Worm (Caenorhabditis elegans) whole organism, L4 larva: ENCODE results near the gene elp-1.

Experiments used
- D1046.2 ChIP-seq: fragments of 200-800 bp; sonication (Bioruptor generic); IDR thresholded peaks from 2 replicates; pipeline ENCODE4 v1.3.6; 2022; ENCODE audit warnings: missing genetic modification characterization, missing compliant biosample characterization
- F44E2.7 ChIP-seq: fragments of 200-800 bp; sonication (Bioruptor generic); IDR thresholded peaks from 2 replicates; pipeline ENCODE4 v2.1.2; 2022; ENCODE audit warnings: missing genetic modification characterization, missing compliant biosample characterization
- R02D3.7 ChIP-seq: fragments of 150-350 bp; sonication (generic microtip); optimal IDR thresholded peaks from 3 replicates; lab custom pipeline; 2014; ENCODE audit warnings: missing biosample characterization, missing genetic modification characterization
- T20F7.1 ChIP-seq: fragments of 200-800 bp; sonication (Bioruptor generic); optimal IDR thresholded peaks from 2 replicates; lab custom pipeline; 2018; ENCODE audit warnings: mild to moderate bottlenecking, missing genetic modification characterization, missing compliant biosample characterization
- Y105C5A.15 ChIP-seq: fragments of 200-800 bp; sonication (Bioruptor generic); IDR thresholded peaks from 2 replicates; pipeline ENCODE4 v1.3.6; 2022; ENCODE audit warnings: missing genetic modification characterization, missing compliant biosample characterization
- Y5F2A.4 ChIP-seq: fragments of 200-800 bp; sonication (Bioruptor generic); optimal IDR thresholded peaks from 2 replicates; lab custom pipeline; 2018; ENCODE audit warnings: mild to moderate bottlenecking, missing genetic modification characterization, missing compliant biosample characterization
- ZK337.2 ChIP-seq: fragments of 200-800 bp; sonication (Bioruptor generic); IDR thresholded peaks from 2 replicates; pipeline ENCODE4 v1.3.6; 2022; ENCODE audit warnings: missing genetic modification reagents, missing genetic modification characterization, missing compliant biosample characterization
- aha-1 ChIP-seq: fragments of 150-350 bp; peaks from one replicate; lab custom pipeline; 2014; ENCODE audit warnings: missing biosample characterization, missing genetic modification characterization
- ceh-44 ChIP-seq: fragments of 200-800 bp; sonication (Bioruptor generic); IDR thresholded peaks from 2 replicates; pipeline ENCODE4 v1.3.6; 2022; ENCODE audit warnings: missing genetic modification reagents, missing genetic modification characterization, missing compliant biosample characterization
- dmd-6 ChIP-seq: fragments of 200-800 bp; sonication (Bioruptor generic); IDR thresholded peaks from 2 replicates; pipeline ENCODE4 v1.3.6; 2022; ENCODE audit warnings: missing genetic modification reagents, missing genetic modification characterization, missing compliant biosample characterization
- dve-1 ChIP-seq: sonication (generic microtip); optimal IDR thresholded peaks from 2 replicates; lab custom pipeline; 2017; ENCODE audit warnings: antibody characterized with exemption, mild to moderate bottlenecking, missing genetic modification characterization, missing compliant biosample characterization; ENCODE audit not compliant: insufficient read depth
- fkh-10 ChIP-seq: fragments of 150-350 bp; optimal IDR thresholded peaks from 2 replicates; lab custom pipeline; 2014; ENCODE audit warnings: missing biosample characterization, missing genetic modification reagents, missing genetic modification characterization
- fos-1 ChIP-seq: fragments of 150-350 bp; optimal IDR thresholded peaks from 2 replicates; lab custom pipeline; 2014; ENCODE audit warnings: missing biosample characterization, missing genetic modification characterization
- gei-8 ChIP-seq: fragments of 200-800 bp; sonication (Bioruptor generic); optimal IDR thresholded peaks from 2 replicates; lab custom pipeline; 2018; ENCODE audit warnings: mild to moderate bottlenecking, missing genetic modification characterization, missing compliant biosample characterization
- hlh-11 ChIP-seq: fragments of 200-800 bp; sonication (Bioruptor generic); optimal IDR thresholded peaks from 2 replicates; lab custom pipeline; 2018; ENCODE audit warnings: mild to moderate bottlenecking, missing genetic modification characterization, missing compliant biosample characterization
- hmg-1.1 ChIP-seq: fragments of 200-800 bp; sonication (Bioruptor generic); IDR thresholded peaks from 2 replicates; pipeline ENCODE4 v1.3.6; 2022; ENCODE audit warnings: missing genetic modification reagents, missing genetic modification characterization, missing compliant biosample characterization
- jun-1 ChIP-seq: fragments of 150-350 bp; optimal IDR thresholded peaks from 2 replicates; lab custom pipeline; 2014; ENCODE audit warnings: missing biosample characterization, missing genetic modification reagents, missing genetic modification characterization
- lim-7 ChIP-seq: fragments of 200-800 bp; sonication (Bioruptor generic); IDR thresholded peaks from 2 replicates; pipeline ENCODE4 v1.3.6; 2022; ENCODE audit warnings: missing genetic modification characterization, missing compliant biosample characterization
- lin-1 ChIP-seq: fragments of 200-800 bp; sonication (Bioruptor generic); IDR thresholded peaks from 2 replicates; pipeline ENCODE4 v1.3.6; 2022; ENCODE audit warnings: missing genetic modification reagents, missing genetic modification characterization, missing compliant biosample characterization
- lin-15B ChIP-seq: fragments of 150-350 bp; sonication (generic microtip); optimal IDR thresholded peaks from 3 replicates; lab custom pipeline; 2014; ENCODE audit warnings: missing biosample characterization, missing genetic modification characterization
- lin-29 ChIP-seq: fragments of 200-800 bp; sonication (Bioruptor generic); IDR thresholded peaks from 2 replicates; pipeline ENCODE4 v1.3.6; 2022; ENCODE audit warnings: missing genetic modification reagents, missing genetic modification characterization, missing compliant biosample characterization
- lin-38 ChIP-seq: fragments of 200-800 bp; sonication (Bioruptor generic); IDR thresholded peaks from 2 replicates; pipeline ENCODE4 v1.3.6; 2022; ENCODE audit warnings: missing genetic modification reagents, missing genetic modification characterization, missing compliant biosample characterization
- lsy-2 ChIP-seq, 2 experiments: fragments of 150-350 bp in 1 of 2; sonication (generic microtip) in 1 of 2; optimal IDR thresholded peaks; 2 replicates each; lab custom pipeline; 2014 to 2017; ENCODE audit warnings: missing biosample characterization in 2 of 2, missing genetic modification characterization in 2 of 2
- mdl-1 ChIP-seq, 2 experiments: fragments of 150-350 bp in 1 of 2; sonication (generic microtip) in 1 of 2; optimal IDR thresholded peaks; 2 replicates each; lab custom pipeline; 2014 to 2017; ENCODE audit warnings: missing biosample characterization in 2 of 2, missing genetic modification characterization in 2 of 2
- mes-2 ChIP-seq: sonication (generic microtip); optimal IDR thresholded peaks from 2 replicates; lab custom pipeline; 2016; ENCODE audit warnings: missing genotype, mild to moderate bottlenecking, missing genetic modification characterization, missing compliant biosample characterization; ENCODE audit not compliant: poor library complexity, severe bottlenecking
- nhr-10 ChIP-seq: fragments of 150-350 bp; optimal IDR thresholded peaks from 2 replicates; lab custom pipeline; 2014; ENCODE audit warnings: missing biosample characterization, missing genetic modification characterization
- nhr-102 ChIP-seq: sonication (generic microtip); optimal IDR thresholded peaks from 2 replicates; lab custom pipeline; 2016; ENCODE audit warnings: mild to moderate bottlenecking, missing genetic modification characterization, moderate library complexity, missing compliant biosample characterization
- nhr-28 ChIP-seq: fragments of 150-350 bp; optimal IDR thresholded peaks from 2 replicates; lab custom pipeline; 2014; ENCODE audit warnings: missing biosample characterization, missing genetic modification characterization
- nhr-6 ChIP-seq: fragments of 150-350 bp; optimal IDR thresholded peaks from 2 replicates; lab custom pipeline; 2014; ENCODE audit warnings: missing biosample characterization, missing genetic modification characterization
- nhr-76 ChIP-seq: fragments of 150-350 bp; optimal IDR thresholded peaks from 2 replicates; lab custom pipeline; 2014; ENCODE audit warnings: missing biosample characterization, missing genetic modification characterization
- nhr-77 ChIP-seq: fragments of 150-350 bp; optimal IDR thresholded peaks from 2 replicates; lab custom pipeline; 2014; ENCODE audit warnings: missing biosample characterization, missing genetic modification characterization
- pha-4 ChIP-seq, 2 experiments: fragments of 150-350 bp in 1 of 2; fragments of 200-800 bp in 1 of 2; sonication (Bioruptor generic) in 1 of 2; IDR thresholded peaks in 1 of 2; optimal IDR thresholded peaks in 1 of 2; 2 replicates each; pipeline versions ENCODE4 v1.3.6 to Lab custom; 2014 to 2022; ENCODE audit warnings: missing genetic modification characterization in 2 of 2, missing genetic modification reagents in 2 of 2, missing biosample characterization in 1 of 2, missing compliant biosample characterization in 1 of 2
- rbr-2 ChIP-seq: sonication (generic microtip); optimal IDR thresholded peaks from 2 replicates; lab custom pipeline; 2016; ENCODE audit warnings: missing genotype, missing genetic modification characterization, missing compliant biosample characterization
- saeg-2 ChIP-seq: fragments of 200-800 bp; sonication (Bioruptor generic); IDR thresholded peaks from 2 replicates; pipeline ENCODE4 v1.3.6; 2022; ENCODE audit warnings: missing genetic modification reagents, missing genetic modification characterization, missing compliant biosample characterization
- set-16 ChIP-seq: fragments of 200-800 bp; sonication (Bioruptor generic); IDR thresholded peaks from 2 replicates; pipeline ENCODE4 v1.3.6; 2022; ENCODE audit warnings: missing genetic modification reagents, missing genetic modification characterization, missing compliant biosample characterization
- skn-1 ChIP-seq: fragments of 150-350 bp; optimal IDR thresholded peaks from 2 replicates; lab custom pipeline; 2014; ENCODE audit warnings: missing biosample characterization, missing genetic modification characterization
- snpc-1.2 ChIP-seq: fragments of 200-800 bp; sonication (Bioruptor generic); IDR thresholded peaks from 2 replicates; pipeline ENCODE4 v1.3.6; 2022; ENCODE audit warnings: missing genetic modification reagents, missing genetic modification characterization, missing compliant biosample characterization
- spr-1 ChIP-seq: sonication (generic microtip); optimal IDR thresholded peaks from 2 replicates; lab custom pipeline; 2016; ENCODE audit warnings: mild to moderate bottlenecking, missing genetic modification characterization, missing compliant biosample characterization
- unc-62 ChIP-seq, 3 experiments: fragments of 150-350 bp in 1 of 3; sonication (generic microtip); optimal IDR thresholded peaks in 2 of 3; peaks in 1 of 3; 1 replicate in 1 of 3; 2 replicates in 2 of 3; lab custom pipeline; 2014 to 2017; ENCODE audit warnings: missing biosample characterization in 3 of 3, missing genetic modification characterization in 3 of 3, missing genetic modification reagents in 3 of 3, missing genotype in 1 of 3
- zag-1 ChIP-seq: fragments of 150-350 bp; optimal IDR thresholded peaks from 2 replicates; lab custom pipeline; 2014; ENCODE audit warnings: missing biosample characterization, missing genetic modification characterization
- zfp-2 ChIP-seq: sonication (generic microtip); optimal IDR thresholded peaks from 2 replicates; lab custom pipeline; 2016; ENCODE audit warnings: mild to moderate bottlenecking, missing genetic modification characterization, missing compliant biosample characterization
- zip-11 ChIP-seq: fragments of 200-800 bp; sonication (Bioruptor generic); IDR thresholded peaks from 2 replicates; pipeline ENCODE4 v1.3.6; 2022; ENCODE audit warnings: missing genetic modification characterization, missing compliant biosample characterization

The elp-1 gene

DNA sequence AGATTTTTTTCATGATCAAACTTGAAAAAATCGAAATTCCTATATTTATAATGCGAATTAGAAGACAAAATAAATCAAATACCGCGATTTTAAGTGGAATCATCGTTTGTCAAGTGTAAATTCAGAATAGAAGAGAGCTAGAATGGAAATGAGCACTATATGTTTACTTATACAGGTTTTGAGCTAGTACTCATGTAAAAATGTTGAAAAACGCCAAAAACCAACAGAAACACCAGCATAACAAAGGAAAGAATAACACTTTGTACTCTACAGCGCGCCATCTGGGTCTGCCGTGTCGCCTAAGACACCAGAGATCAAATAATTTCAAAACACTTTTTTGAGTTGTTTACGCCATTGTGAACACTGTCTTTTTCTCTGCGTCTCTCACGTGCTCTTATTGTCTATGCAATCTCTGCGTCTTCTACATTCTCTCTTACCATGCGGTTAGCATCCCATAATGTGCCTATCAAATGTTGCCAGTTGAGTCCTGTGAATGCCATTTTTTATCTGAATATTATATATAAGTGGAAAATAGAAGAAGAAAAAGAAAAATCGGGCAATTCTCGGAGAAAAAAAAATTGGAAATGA is 41.1 kb downstream of the elp-1 start, which contains the start of gene ipla-3 (continued):
- TF ChIP-seq spr-1 (tag; lab: Kevin White, UChicago) (peak; percentile 38), snpc-1.2 (GFP tag; lab: Robert Waterston, UW) (no peak), nhr-28 (tag; lab: Kevin White, UChicago) (peak; percentile 84), Y5F2A.4 (GFP tag; lab: Kevin White, UChicago) (no peak), lin-1 (GFP tag; lab: Robert Waterston, UW) (peak; percentile 58; the same call in 1 of the 2 replicates), zag-1 (tag; lab: Kevin White, UChicago) (no peak), D1046.2 (no peak), F44E2.7 (GFP tag; lab: Robert Waterston, UW) (no peak), nhr-6 (peak; percentile 95), lsy-2 (tag; optimal IDR thresholded peaks at IDR 0.05; lab: Kevin White, UChicago) (peak in 1 of 2 experiments; percentile 53), lin-38 (GFP tag; lab: Robert Waterston, UW) (peak; percentile 54), mdl-1 (tag; optimal IDR thresholded peaks at IDR 0.05; lab: Kevin White, UChicago) (peak; percentile 74 to 93), nhr-10 (peak; percentile 12), ceh-44 (GFP tag; lab: Robert Waterston, UW) (no peak), T20F7.1 (GFP tag; lab: Kevin White, UChicago) (no peak), lim-7 (no peak), fkh-10 (GFP tag; lab: Kevin White, UChicago) (peak; percentile 85), aha-1 (tag; lab: Kevin White, UChicago) (peak; percentile 14), pha-4 (GFP tag; IDR thresholded peaks at IDR 0.05; lab: Robert Waterston, UW) (peak; percentile 79), pha-4 (tag; optimal IDR thresholded peaks at IDR 0.05; lab: Kevin White, UChicago) (peak; percentile 76), rbr-2 (tag; lab: Kevin White, UChicago) (peak; percentile 62), mes-2 (tag; lab: Kevin White, UChicago) (peak; percentile 59), nhr-102 (peak; percentile 71), zip-11 (GFP tag; lab: Robert Waterston, UW) (no peak), set-16 (GFP tag; lab: Robert Waterston, UW) (no peak)
- TF ChIP-seq, all 104 proteins: peak for 39

DNA sequence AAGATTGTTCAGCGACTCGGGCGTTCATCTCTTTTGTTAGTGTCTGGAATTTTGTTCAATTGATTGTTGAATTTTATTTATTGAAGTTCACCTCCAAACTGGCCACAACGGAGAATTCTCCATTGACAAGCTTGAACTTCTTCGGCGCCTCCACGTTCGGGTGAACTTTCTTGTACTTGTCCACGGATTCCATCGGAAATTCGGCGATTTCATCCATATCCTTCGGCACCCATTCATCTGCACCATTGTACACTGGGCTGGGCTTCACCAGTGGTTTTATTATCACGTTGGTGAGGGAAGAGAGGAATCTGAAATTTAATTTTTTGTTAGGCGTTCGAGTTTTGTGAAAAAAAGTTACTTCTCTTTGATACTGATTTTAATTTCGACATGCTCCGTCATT is 42.5 kb downstream of the elp-1 start:
- TF ChIP-seq zfp-2 (tag; lab: Kevin White, UChicago) (no peak), hmg-1.1 (GFP tag; lab: Robert Waterston, UW) (no peak), jun-1 (tag; lab: Kevin White, UChicago) (no peak), aha-1 (tag; lab: Kevin White, UChicago) (peak; percentile 92), dmd-6 (GFP tag; lab: Robert Waterston, UW) (no peak), mes-2 (tag; lab: Kevin White, UChicago) (no peak)

- TF ChIP-seq set-16 (GFP tag; lab: Robert Waterston, UW) (no peak), skn-1 (tag; lab: Kevin White, UChicago) (no peak), aha-1 (tag; lab: Kevin White, UChicago) (peak; percentile 82), unc-62 (GFP tag; optimal IDR thresholded peaks at IDR 0.05 in 1 of 2; lab: Kevin White, UChicago) (peak in 1 of 2 experiments; percentile 73), unc-62 (tag; optimal IDR thresholded peaks at IDR 0.05; lab: Kevin White, UChicago) (no peak)
Measured at ce11 chrV:20722447-20722846, 47.5 kb downstream of the elp-1 start.

DNA sequence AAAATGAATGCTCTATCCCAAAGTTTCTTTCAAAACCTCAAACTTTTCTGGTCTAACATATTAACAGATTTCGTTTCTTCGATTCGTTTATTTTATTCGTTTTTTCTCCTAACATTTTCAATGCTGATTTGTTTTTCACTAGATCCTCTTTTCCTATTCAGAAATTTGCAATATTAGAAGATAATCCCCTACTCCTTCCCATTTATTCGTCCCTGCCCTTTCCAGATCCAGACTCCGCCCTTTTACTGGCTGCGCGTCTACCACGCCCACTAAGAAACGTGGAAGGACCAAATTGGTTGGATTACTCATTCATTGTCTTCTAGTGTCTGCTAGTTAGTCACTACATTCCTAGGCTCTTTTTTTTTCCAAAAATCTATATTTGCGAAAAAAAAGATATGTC is 48.0 kb downstream of the elp-1 start, which contains the start of gene Y44A6C.2:
Gene Y44A6C.2, plus strand, starts transcription at position 301 of the 400 bp plus-strand sequence.
- TF ChIP-seq nhr-77 (tag; lab: Kevin White, UChicago), result no peak
- TF ChIP-seq Y105C5A.15 (GFP tag; lab: Robert Waterston, UW), result no peak
- no peak for TF ChIP-seq fos-1 (tag; lab: Kevin White, UChicago)
- TF ChIP-seq snpc-1.2 (GFP tag; lab: Robert Waterston, UW), result no peak
- no peak for TF ChIP-seq hlh-11 (tag; lab: Kevin White, UChicago)
- no peak for TF ChIP-seq R02D3.7
- no peak for TF ChIP-seq saeg-2 (GFP tag; lab: Robert Waterston, UW)
- no peak for TF ChIP-seq nhr-28 (tag; lab: Kevin White, UChicago)
- no peak for TF ChIP-seq lin-38 (GFP tag; lab: Robert Waterston, UW)
- no peak for TF ChIP-seq dve-1 (tag; lab: Kevin White, UChicago)
- TF ChIP-seq gei-8 (GFP tag; lab: Kevin White, UChicago), result no peak
- TF ChIP-seq lin-29 (GFP tag; lab: Robert Waterston, UW), result no peak
- no peak for TF ChIP-seq ZK337.2 (GFP tag; lab: Robert Waterston, UW)
- no peak for TF ChIP-seq Y5F2A.4 (GFP tag; lab: Kevin White, UChicago)
- TF ChIP-seq lin-15B (tag; lab: Kevin White, UChicago), result no peak
- TF ChIP-seq nhr-76 (tag; lab: Kevin White, UChicago), result no peak
